Fruit fly (Drosophila melanogaster) whole organism, embryonic: ENCODE data around the gene nesd.

Source experiments
- Blimp-1 ChIP-seq: fragments of 200-800 bp; sonication (Bioruptor generic); optimal IDR thresholded peaks from 3 replicates; lab custom pipeline; 2018; ENCODE audit warnings: missing biosample characterization, missing genetic modification characterization, mild to moderate bottlenecking, moderate library complexity, missing genetic modification reagents
- CG1024 ChIP-seq: fragments of 200-800 bp; sonication (Bioruptor generic); IDR thresholded peaks from 2 replicates; pipeline ENCODE4 v1.3.6; 2022; ENCODE audit warnings: missing biosample characterization, missing genetic modification characterization
- CG10462 ChIP-seq: fragments of 200-800 bp; sonication (Bioruptor generic); optimal IDR thresholded peaks from 2 replicates; lab custom pipeline; 2016; ENCODE audit warnings: missing biosample characterization, missing genetic modification characterization
- CG11085 ChIP-seq: fragments of 200-800 bp; sonication (Bioruptor generic); IDR thresholded peaks from 2 replicates; pipeline ENCODE4 v1.3.6; 2022; ENCODE audit warnings: missing biosample characterization, missing genetic modification characterization
- CG11456 ChIP-seq: fragments of 200-800 bp; sonication (Bioruptor generic); IDR thresholded peaks from 3 replicates; pipeline ENCODE4 v1.3.6; 2022; ENCODE audit warnings: missing biosample characterization, missing genetic modification characterization
- CG12942 ChIP-seq: fragments of 200-800 bp; sonication (Bioruptor generic); optimal IDR thresholded peaks from 3 replicates; lab custom pipeline; 2016; ENCODE audit warnings: missing biosample characterization, missing genetic modification characterization
- CG13775 ChIP-seq: fragments of 200-800 bp; sonication (Bioruptor generic); optimal IDR thresholded peaks from 3 replicates; lab custom pipeline; 2017; ENCODE audit warnings: missing biosample characterization, mild to moderate bottlenecking, missing genetic modification characterization
- CG1603 ChIP-seq: fragments of 200-800 bp; sonication (Bioruptor generic); optimal IDR thresholded peaks from 2 replicates; lab custom pipeline; 2019; ENCODE audit warnings: missing biosample characterization, mild to moderate bottlenecking, missing genetic modification characterization, moderate library complexity
- CG16813 ChIP-seq: fragments of 200-800 bp; sonication (Bioruptor generic); IDR thresholded peaks from 3 replicates; pipeline ENCODE4 v1.3.6; 2022; ENCODE audit warnings: missing biosample characterization, missing genetic modification characterization; ENCODE audit not compliant: partially characterized antibody
- CG17359 ChIP-seq: fragments of 200-800 bp; sonication (Bioruptor generic); optimal IDR thresholded peaks from 3 replicates; lab custom pipeline; 2018; ENCODE audit warnings: missing biosample characterization, mild to moderate bottlenecking, missing genetic modification characterization, moderate library complexity
- CG17612 ChIP-seq: fragments of 200-800 bp; sonication (Bioruptor generic); IDR thresholded peaks from 2 replicates; pipeline ENCODE4 v1.3.6; 2022; ENCODE audit warnings: missing biosample characterization, missing genetic modification characterization
- CG17912 ChIP-seq: fragments of 200-800 bp; sonication (Bioruptor generic); optimal IDR thresholded peaks from 2 replicates; lab custom pipeline; 2018; ENCODE audit warnings: missing biosample characterization, mild to moderate bottlenecking, missing genetic modification characterization
- CG30020 ChIP-seq: fragments of 200-800 bp; optimal IDR thresholded peaks from 2 replicates; lab custom pipeline; 2019; ENCODE audit warnings: missing biosample characterization, mild to moderate bottlenecking, missing genetic modification characterization, moderate library complexity
- CG3065 ChIP-seq: fragments of 200-800 bp; sonication (Bioruptor generic); optimal IDR thresholded peaks from 2 replicates; lab custom pipeline; 2016; ENCODE audit warnings: missing biosample characterization, missing genetic modification characterization
- CG32532 ChIP-seq: fragments of 200-800 bp; sonication (Bioruptor generic); IDR thresholded peaks from 2 replicates; pipeline ENCODE4 v1.3.6; 2022; ENCODE audit warnings: missing biosample characterization, missing genetic modification characterization
- CG32772 ChIP-seq: fragments of 200-800 bp; sonication (Bioruptor generic); IDR thresholded peaks from 2 replicates; pipeline ENCODE4 v1.3.6; 2022; ENCODE audit warnings: missing biosample characterization, missing genetic modification characterization
- CG33213 ChIP-seq: fragments of 200-800 bp; sonication (Bioruptor generic); optimal IDR thresholded peaks from 3 replicates; lab custom pipeline; 2016; ENCODE audit warnings: missing biosample characterization, missing genetic modification characterization
- CG34422 ChIP-seq: fragments of 200-800 bp; sonication (Bioruptor generic); IDR thresholded peaks from 3 replicates; pipeline ENCODE4 v1.3.6; 2022; ENCODE audit warnings: missing biosample characterization, missing genetic modification characterization
- CG4328 ChIP-seq: fragments of 200-800 bp; sonication (Bioruptor generic); optimal IDR thresholded peaks from 3 replicates; lab custom pipeline; 2017; ENCODE audit warnings: missing biosample characterization, missing genetic modification reagents, missing genetic modification characterization
- CG4730 ChIP-seq: fragments of 200-800 bp; sonication (Bioruptor generic); IDR thresholded peaks from 2 replicates; pipeline ENCODE4 v1.3.6; 2022; ENCODE audit warnings: missing biosample characterization, missing genetic modification characterization
- CG4820 ChIP-seq: fragments of 200-800 bp; sonication (Bioruptor generic); optimal IDR thresholded peaks from 3 replicates; lab custom pipeline; 2016; ENCODE audit warnings: missing biosample characterization, missing genetic modification characterization
- CG5180 ChIP-seq: fragments of 200-800 bp; sonication (Bioruptor generic); optimal IDR thresholded peaks from 3 replicates; lab custom pipeline; 2017; ENCODE audit warnings: missing biosample characterization, missing genetic modification characterization, mild to moderate bottlenecking, moderate library complexity, missing genetic modification reagents
- CG8089 ChIP-seq: fragments of 200-800 bp; sonication (Bioruptor generic); optimal IDR thresholded peaks from 3 replicates; lab custom pipeline; 2016; ENCODE audit warnings: missing biosample characterization, missing genetic modification characterization
- CG8924 ChIP-seq: fragments of 200-800 bp; optimal IDR thresholded peaks from 3 replicates; lab custom pipeline; 2019; ENCODE audit warnings: missing biosample characterization, mild to moderate bottlenecking, missing genetic modification characterization, moderate library complexity
- Camta ChIP-seq: fragments of 200-800 bp; sonication (Bioruptor generic); optimal IDR thresholded peaks from 2 replicates; lab custom pipeline; 2016; ENCODE audit warnings: missing biosample characterization, missing genetic modification characterization
- E2f2 ChIP-seq: fragments of 200-800 bp; sonication (Bioruptor generic); IDR thresholded peaks from 2 replicates; pipeline ENCODE4 v1.3.6; 2022; ENCODE audit warnings: missing biosample characterization, missing genetic modification characterization
- Elba2 ChIP-seq: fragments of 200-800 bp; sonication (Bioruptor generic); optimal IDR thresholded peaks from 3 replicates; lab custom pipeline; 2016; ENCODE audit warnings: missing biosample characterization, missing genetic modification characterization
- Ets97D ChIP-seq: fragments of 200-800 bp; sonication (Bioruptor generic); optimal IDR thresholded peaks from 3 replicates; lab custom pipeline; 2016; ENCODE audit warnings: missing biosample characterization, missing genetic modification characterization
- NC2α ChIP-seq: fragments of 200-800 bp; sonication (Bioruptor generic); optimal IDR thresholded peaks from 2 replicates; lab custom pipeline; 2016; ENCODE audit warnings: missing biosample characterization, missing genetic modification characterization
- PHDP ChIP-seq: fragments of 200-800 bp; sonication (Bioruptor generic); optimal IDR thresholded peaks from 3 replicates; lab custom pipeline; 2018; ENCODE audit warnings: missing biosample characterization, mild to moderate bottlenecking, missing genetic modification characterization, moderate library complexity
- Pdp1 ChIP-seq, 2 experiments: fragments of 200-800 bp; sonication (Bioruptor generic); optimal IDR thresholded peaks; 3 replicates each; lab custom pipeline; 2016; ENCODE audit warnings: missing biosample characterization in 2 of 2, missing genetic modification characterization in 2 of 2, mild to moderate bottlenecking in 1 of 2, moderate library complexity in 1 of 2
- Ptx1 ChIP-seq: fragments of 200-800 bp; sonication (Bioruptor generic); IDR thresholded peaks from 2 replicates; pipeline ENCODE4 v1.3.6; 2022; ENCODE audit warnings: missing biosample characterization, missing genetic modification characterization
- Ravus ChIP-seq: fragments of 200-800 bp; sonication (Bioruptor generic); IDR thresholded peaks from 2 replicates; pipeline ENCODE4 v1.3.6; 2022; ENCODE audit warnings: missing biosample characterization, missing genetic modification characterization
- Side ChIP-seq: fragments of 200-800 bp; sonication (Bioruptor generic); optimal IDR thresholded peaks from 2 replicates; lab custom pipeline; 2016; ENCODE audit warnings: missing biosample characterization, missing genetic modification characterization
- Sox100B ChIP-seq: fragments of 200-800 bp; sonication (Bioruptor generic); optimal IDR thresholded peaks from 3 replicates; lab custom pipeline; 2018; ENCODE audit warnings: missing biosample characterization, mild to moderate bottlenecking, missing genetic modification characterization
- TFAM ChIP-seq: fragments of 200-800 bp; sonication (Bioruptor generic); optimal IDR thresholded peaks from 2 replicates; lab custom pipeline; 2017; ENCODE audit warnings: missing biosample characterization, missing genetic modification characterization, inconsistent platforms
- abd-A ChIP-seq: fragments of 200-800 bp; sonication (Bioruptor generic); optimal IDR thresholded peaks from 3 replicates; lab custom pipeline; 2019; ENCODE audit warnings: missing biosample characterization, mild to moderate bottlenecking, missing genetic modification characterization, moderate library complexity
- cad ChIP-seq: fragments of >200 bp; optimal IDR thresholded peaks from 2 replicates; lab custom pipeline; 2017; ENCODE audit warnings: missing biosample characterization, missing genetic modification characterization
- dati ChIP-seq: fragments of 200-800 bp; sonication (Bioruptor generic); IDR thresholded peaks from 2 replicates; pipeline ENCODE4 v1.3.6; 2022; ENCODE audit warnings: missing biosample characterization, missing genetic modification characterization
- ems ChIP-seq: fragments of 200-800 bp; sonication (Bioruptor generic); optimal IDR thresholded peaks from 3 replicates; lab custom pipeline; 2016; ENCODE audit warnings: missing biosample characterization, missing genetic modification characterization
- ftz-f1 ChIP-seq: fragments of 200-800 bp; sonication (Bioruptor generic); optimal IDR thresholded peaks from 2 replicates; lab custom pipeline; 2016; ENCODE audit warnings: missing biosample characterization, missing genetic modification characterization
- gem ChIP-seq: fragments of 200-800 bp; sonication (Bioruptor generic); optimal IDR thresholded peaks from 2 replicates; lab custom pipeline; 2019; ENCODE audit warnings: missing biosample characterization, mild to moderate bottlenecking, missing genetic modification characterization, moderate library complexity
- her ChIP-seq: fragments of 200-800 bp; sonication (Bioruptor generic); optimal IDR thresholded peaks from 2 replicates; lab custom pipeline; 2016; ENCODE audit warnings: missing biosample characterization, missing genetic modification characterization
- inv ChIP-seq: fragments of 200-800 bp; sonication (Bioruptor generic); IDR thresholded peaks from 2 replicates; pipeline ENCODE4 v1.3.6; 2022; ENCODE audit warnings: missing biosample characterization, missing genetic modification characterization; ENCODE audit not compliant: partially characterized antibody
- oc ChIP-seq: fragments of 200-800 bp; sonication (Bioruptor generic); optimal IDR thresholded peaks from 2 replicates; lab custom pipeline; 2018; ENCODE audit warnings: missing biosample characterization, mild to moderate bottlenecking, missing genetic modification characterization, moderate library complexity
- phol ChIP-seq: fragments of 200-800 bp; sonication (Bioruptor generic); optimal IDR thresholded peaks from 3 replicates; lab custom pipeline; 2018; ENCODE audit warnings: missing biosample characterization, mild to moderate bottlenecking, missing genetic modification characterization, moderate library complexity
- prd ChIP-seq, 3 experiments: fragments of >200 bp in 2 of 3; fragments of 200-800 bp in 1 of 3; sonication (Bioruptor generic) in 1 of 3; optimal IDR thresholded peaks in 2 of 3; IDR thresholded peaks in 1 of 3; 2 replicates in 2 of 3; 3 replicates in 1 of 3; pipeline versions ENCODE4 v1.3.6 to Lab custom; 2017 to 2022; ENCODE audit warnings: missing biosample characterization in 1 of 3, missing genetic modification characterization in 1 of 3
- ranshi ChIP-seq: fragments of 200-800 bp; sonication (Bioruptor generic); IDR thresholded peaks from 2 replicates; pipeline ENCODE4 v1.3.6; 2022; ENCODE audit warnings: missing biosample characterization, missing genetic modification characterization
- schlank ChIP-seq: fragments of 200-800 bp; sonication (Bioruptor generic); optimal IDR thresholded peaks from 2 replicates; lab custom pipeline; 2018; ENCODE audit warnings: missing biosample characterization, mild to moderate bottlenecking, missing genetic modification characterization
- sna ChIP-seq: fragments of 200-800 bp; sonication (Bioruptor generic); IDR thresholded peaks from 2 replicates; pipeline ENCODE4 v1.3.6; 2022; ENCODE audit warnings: missing biosample characterization, missing genetic modification characterization; ENCODE audit not compliant: partially characterized antibody
- sob ChIP-seq: fragments of 200-800 bp; sonication (Bioruptor generic); IDR thresholded peaks from 2 replicates; pipeline ENCODE4 v1.3.6; 2022; ENCODE audit warnings: missing biosample characterization, missing genetic modification characterization
- trh ChIP-seq: fragments of 200-800 bp; sonication (Bioruptor generic); optimal IDR thresholded peaks from 2 replicates; lab custom pipeline; 2016; ENCODE audit warnings: missing biosample characterization, missing genetic modification characterization
- vfl ChIP-seq: fragments of 200-800 bp; sonication (Bioruptor generic); optimal IDR thresholded peaks from 2 replicates; lab custom pipeline; 2016; ENCODE audit warnings: missing biosample characterization, missing genetic modification characterization

nesd gene

dm6 chr2L:20106595-20106994 lies 12.8 kb downstream of the nesd start (continued):
- TF ChIP-seq vfl (GFP tag; lab: Kevin White, UChicago): no peak
- TF ChIP-seq ems (GFP tag; lab: Kevin White, UChicago): no peak
- no peak for TF ChIP-seq trh
- no peak for TF ChIP-seq Side
- TF ChIP-seq inv (GFP tag; lab: Robert Waterston, UW): no peak
- TF ChIP-seq oc (tag; lab: Kevin White, UChicago): no peak
- no peak for TF ChIP-seq her (GFP tag; lab: Kevin White, UChicago)
- no peak for TF ChIP-seq Pdp1 (GFP tag; optimal IDR thresholded peaks at IDR 0.05; lab: Kevin White, UChicago)
- TF ChIP-seq CG32772: no peak
- TF ChIP-seq prd (optimal IDR thresholded peaks at IDR 0.05; lab: Kevin White, UChicago): no peak
- TF ChIP-seq prd (GFP tag; IDR thresholded peaks at IDR 0.05; lab: Robert Waterston, UW): peak; percentile 40; the same call in 1 of the 3 replicates
- no peak for TF ChIP-seq ftz-f1 (GFP tag; lab: Kevin White, UChicago)
- 0 out of 3 replicates have a peak, but pooled peaks have one; percentile 9 for TF ChIP-seq CG34422 (GFP tag; lab: Robert Waterston, UW)
- no peak for TF ChIP-seq CG12942
- TF ChIP-seq CG32532 (GFP tag; lab: Robert Waterston, UW): peak; percentile 50; the same call in 1 of the 2 replicates
- TF ChIP-seq CG17359 (tag; lab: Kevin White, UChicago): no peak
- TF ChIP-seq CG4328: no peak
- TF ChIP-seq cad (GFP tag; lab: Kevin White, UChicago): no peak
- TF ChIP-seq CG11456 (GFP tag; lab: Robert Waterston, UW): peak; percentile 65; the same call in 1 of the 3 replicates
- TF ChIP-seq Ptx1 (GFP tag; lab: Robert Waterston, UW): no peak
- TF ChIP-seq CG1603: no peak
- TF ChIP-seq sna (GFP tag; lab: Robert Waterston, UW): no peak
- no peak for TF ChIP-seq sob
- TF ChIP-seq CG13775 (GFP tag; lab: Kevin White, UChicago): no peak
- TF ChIP-seq NC2α (GFP tag; lab: Kevin White, UChicago): no peak
- TF ChIP-seq CG4820 (GFP tag; lab: Kevin White, UChicago): no peak
- no peak for TF ChIP-seq CG5180 (GFP tag; lab: Kevin White, UChicago)
- TF ChIP-seq CG1024 (GFP tag; lab: Robert Waterston, UW): no peak
- TF ChIP-seq CG4730 (GFP tag; lab: Robert Waterston, UW): no peak
- TF ChIP-seq CG3065 (GFP tag; lab: Kevin White, UChicago): no peak
- TF ChIP-seq CG8089 (GFP tag; lab: Kevin White, UChicago): no peak
- no peak for TF ChIP-seq CG11085
- no peak for TF ChIP-seq Ravus (GFP tag; lab: Robert Waterston, UW)
- TF ChIP-seq Elba2 (GFP tag; lab: Kevin White, UChicago): no peak
- TF ChIP-seq CG8924 (tag; lab: Kevin White, UChicago): no peak
- TF ChIP-seq Camta (GFP tag; lab: Kevin White, UChicago): no peak
- TF ChIP-seq CG16813 (GFP tag; lab: Robert Waterston, UW): 0 out of 3 replicates have a peak, but pooled peaks have one; percentile 12
- no peak for TF ChIP-seq CG10462

dm6 chr2L:20115865-20116264 lies 22.1 kb downstream of the nesd start:
- TF ChIP-seq ranshi (GFP tag; lab: Robert Waterston, UW): no peak
- TF ChIP-seq dati (GFP tag; lab: Robert Waterston, UW): no peak
- TF ChIP-seq CG17912 (GFP tag; lab: Kevin White, UChicago): no peak
- TF ChIP-seq Elba2 (GFP tag; lab: Kevin White, UChicago): peak; percentile 88
- TF ChIP-seq Ets97D (GFP tag; lab: Kevin White, UChicago): no peak
- TF ChIP-seq schlank (tag; lab: Kevin White, UChicago): no peak
- peak; percentile 73 for TF ChIP-seq CG33213 (GFP tag; lab: Kevin White, UChicago)
- no peak for TF ChIP-seq abd-A (tag; lab: Kevin White, UChicago)
- TF ChIP-seq PHDP (tag; lab: Kevin White, UChicago): no peak
- no peak for TF ChIP-seq CG30020
- TF ChIP-seq Blimp-1: no peak
- TF ChIP-seq Sox100B (GFP tag; lab: Kevin White, UChicago): no peak
- TF ChIP-seq CG17612: no peak
- no peak for TF ChIP-seq gem (tag; lab: Kevin White, UChicago)
- TF ChIP-seq phol (tag; lab: Kevin White, UChicago): no peak
- TF ChIP-seq TFAM: no peak
- TF ChIP-seq E2f2 (GFP tag; lab: Robert Waterston, UW): peak; percentile 27
